Fruit fly (Drosophila melanogaster): ENCODE data around the gene Tig.

Gene Tig

DNA sequence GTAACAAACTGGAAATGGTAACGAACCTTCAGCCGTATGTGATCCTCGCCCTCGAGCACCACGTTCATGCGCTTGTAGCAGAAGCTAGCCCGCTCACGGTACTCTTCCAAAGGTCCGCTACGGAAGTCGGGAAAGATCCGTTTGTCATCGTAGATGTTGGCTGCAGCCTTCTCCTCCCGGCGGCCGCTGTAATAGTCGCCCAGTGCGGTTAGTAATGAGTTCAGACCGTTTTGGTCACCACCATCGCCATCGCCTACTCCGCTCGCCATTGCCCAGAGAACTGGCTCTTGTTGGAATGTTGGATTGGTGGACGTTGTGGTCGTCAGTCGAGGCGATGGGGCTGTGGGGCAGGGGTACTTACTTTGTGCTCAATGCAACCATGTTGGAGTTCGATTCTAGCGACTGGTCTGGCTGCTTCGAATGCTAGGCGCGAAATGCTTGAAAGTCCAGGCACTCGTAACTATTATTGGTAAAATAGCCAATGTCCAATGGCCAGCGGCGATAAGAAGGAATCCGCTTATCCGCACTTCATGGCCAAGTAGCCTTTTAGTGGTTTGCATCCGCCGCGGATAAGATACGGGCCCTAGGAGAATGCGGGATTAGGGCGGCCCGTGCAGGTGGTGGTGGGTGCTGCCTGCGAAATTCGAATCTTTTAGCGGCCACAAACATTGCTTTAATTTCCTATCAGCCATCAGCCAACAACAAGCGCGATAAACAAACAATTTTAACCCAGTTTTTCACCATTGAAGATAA is 24.6 kb upstream of the Tig start:
- TF ChIP-seq CG31627 (GFP tag; optimal IDR thresholded peaks at IDR 0.05) (no peak), CG34406 (GFP tag; optimal IDR thresholded peaks at IDR 0.05) (no peak), CG32006 (GFP tag; optimal IDR thresholded peaks at IDR 0.05) (no peak), net (GFP tag; optimal IDR thresholded peaks at IDR 0.05) (peak; percentile 28), Eip93F (GFP tag; optimal IDR thresholded peaks at IDR 0.05) (no peak), svp (GFP tag) (peak; percentile 96), spab (GFP tag; optimal IDR thresholded peaks at IDR 0.05) (no peak), Eip75B (GFP tag; optimal IDR thresholded peaks at IDR 0.05) (no peak), Hr38 (GFP tag; optimal IDR thresholded peaks at IDR 0.05) (no peak), CG16779 (tag; optimal IDR thresholded peaks at IDR 0.05) (peak; percentile 46), Hr39 (GFP tag; optimal IDR thresholded peaks at IDR 0.05) (no peak), Sox15 (GFP tag; optimal IDR thresholded peaks at IDR 0.05) (no peak), CG10631 (GFP tag; optimal IDR thresholded peaks at IDR 0.05) (no peak), CG3032 (tag; optimal IDR thresholded peaks at IDR 0.05) (no peak), CG15336 (GFP tag; IDR thresholded peaks at IDR 0.05) (no peak), achi (GFP tag; optimal IDR thresholded peaks at IDR 0.05) (no peak), pdm3 (GFP tag; optimal IDR thresholded peaks at IDR 0.05) (no peak), eg (GFP tag; IDR thresholded peaks at IDR 0.05) (no peak; the same call in 2 of the 3 replicates), CG8119 (GFP tag; IDR thresholded peaks at IDR 0.05) (no peak), Eip78C (GFP tag) (peak; percentile 56), CG6163 (GFP tag; IDR thresholded peaks at IDR 0.05) (peak; percentile 55; the same call in 1 of the 3 replicates), Ets21C (GFP tag; optimal IDR thresholded peaks at IDR 0.05) (no peak), Smox (GFP tag; optimal IDR thresholded peaks at IDR 0.05) (no peak), fd59A (GFP tag; optimal IDR thresholded peaks at IDR 0.05) (no peak), esn (GFP tag; optimal IDR thresholded peaks at IDR 0.05) (peak; percentile 15), CG11902 (GFP tag; optimal IDR thresholded peaks at IDR 0.05) (no peak), fkh (GFP tag; optimal IDR thresholded peaks at IDR 0.05) (peak; percentile 65), CG7368 (GFP tag; optimal IDR thresholded peaks at IDR 0.05) (no peak), CG6808 (GFP tag; optimal IDR thresholded peaks at IDR 0.05) (peak; percentile 53), fd85E (GFP tag; optimal IDR thresholded peaks at IDR 0.05) (no peak), CG11762 (GFP tag; optimal IDR thresholded peaks at IDR 0.05; ENCODE audit: insufficient read depth) (no peak), topi (GFP tag; optimal IDR thresholded peaks at IDR 0.05) (no peak), Sox102F (GFP tag; optimal IDR thresholded peaks at IDR 0.05) (no peak), CG8632 (GFP tag; optimal IDR thresholded peaks at IDR 0.05) (no peak), Blimp-1 (GFP tag; optimal IDR thresholded peaks at IDR 0.05) (no peak), Sox14 (GFP tag; optimal IDR thresholded peaks at IDR 0.05) (no peak), Hr4 (GFP tag; optimal IDR thresholded peaks at IDR 0.05) (no peak), Met (GFP tag; optimal IDR thresholded peaks at IDR 0.05) (no peak), acj6 (GFP tag; optimal IDR thresholded peaks at IDR 0.05) (no peak), dsx (GFP tag; optimal IDR thresholded peaks at IDR 0.05; ENCODE audit: poor library complexity, severe bottlenecking) (peak; percentile 61), cyc (GFP tag; optimal IDR thresholded peaks at IDR 0.05) (no peak), vri (GFP tag; optimal IDR thresholded peaks at IDR 0.05) (no peak), Gug (GFP tag; IDR thresholded peaks at IDR 0.05) (no peak), CG10669 (GFP tag; optimal IDR thresholded peaks at IDR 0.05) (no peak), CG9139 (GFP tag; optimal IDR thresholded peaks at IDR 0.05) (peak; percentile 22), CG6276 (GFP tag; optimal IDR thresholded peaks at IDR 0.05) (peak; percentile 54), CG4318 (GFP tag; optimal IDR thresholded peaks at IDR 0.05) (no peak), CG3919 (GFP tag; optimal IDR thresholded peaks at IDR 0.05) (no peak), salr (GFP tag; optimal IDR thresholded peaks at IDR 0.05) (no peak), Lpt (GFP tag; optimal IDR thresholded peaks at IDR 0.05) (peak; percentile 20), OdsH (GFP tag; optimal IDR thresholded peaks at IDR 0.05) (no peak), lz (GFP tag; optimal IDR thresholded peaks at IDR 0.05) (no peak)

Data from whole organism, prepupa.